Fruit fly (Drosophila melanogaster): ENCODE measurements around the gene CG8001.

The CG8001 gene

dm6 chr3L:1794164-1794942 lies 38.4 kb downstream of the CG8001 start (continued):
- TF ChIP-seq bbx (GFP tag; IDR thresholded peaks at IDR 0.05; ENCODE audit: partially characterized antibody) (peak; percentile 35; the same call in 1 of the 2 replicates), HLH3B (GFP tag; IDR thresholded peaks at IDR 0.05) (peak; percentile 43; the same call in 1 of the 2 replicates), fd102C (GFP tag; optimal IDR thresholded peaks at IDR 0.05) (no peak), CG4854 (GFP tag; optimal IDR thresholded peaks at IDR 0.05) (no peak), Fer3 (tag; optimal IDR thresholded peaks at IDR 0.05) (peak; percentile 7), CG6683 (GFP tag; optimal IDR thresholded peaks at IDR 0.05) (no peak), sd (tag; optimal IDR thresholded peaks at IDR 0.05) (peak; percentile 91), D19A (tag; optimal IDR thresholded peaks at IDR 0.05) (no peak), CG6854 (GFP tag; optimal IDR thresholded peaks at IDR 0.05) (peak; percentile 31), CG17612 (GFP tag; IDR thresholded peaks at IDR 0.05) (no peak), pum (GFP tag; optimal IDR thresholded peaks at IDR 0.05) (no peak), HmgD (GFP tag; optimal IDR thresholded peaks at IDR 0.05) (no peak), stc (GFP tag; IDR thresholded peaks at IDR 0.05) (no peak), CG3995 (GFP tag; optimal IDR thresholded peaks at IDR 0.05) (no peak), jigr1 (GFP tag; IDR thresholded peaks at IDR 0.05) (no peak), CG14050 (GFP tag; IDR thresholded peaks at IDR 0.05) (no peak), CG7271 (tag; optimal IDR thresholded peaks at IDR 0.05) (no peak), ase (GFP tag; IDR thresholded peaks at IDR 0.05) (no peak), CG14710 (tag; optimal IDR thresholded peaks at IDR 0.05) (no peak), pita (GFP tag; optimal IDR thresholded peaks at IDR 0.05) (no peak), CG2712 (tag; optimal IDR thresholded peaks at IDR 0.05) (no peak), CG10565 (GFP tag; optimal IDR thresholded peaks at IDR 0.05) (no peak), ERR (GFP tag; optimal IDR thresholded peaks at IDR 0.05) (no peak), caup (GFP tag; optimal IDR thresholded peaks at IDR 0.05; ENCODE audit: severe bottlenecking) (peak; percentile 81), vnd (GFP tag; IDR thresholded peaks at IDR 0.05; ENCODE audit: partially characterized antibody) (0 out of 3 replicates have a peak, but pooled peaks have one; percentile 14), Sin3A (optimal IDR thresholded peaks at IDR 0.05) (no peak), gt (GFP tag; IDR thresholded peaks at IDR 0.05) (no peak), chm (GFP tag; IDR thresholded peaks at IDR 0.05) (peak; percentile 79), CG17385 (GFP tag; optimal IDR thresholded peaks at IDR 0.05) (no peak), scrt (GFP tag; optimal IDR thresholded peaks at IDR 0.05) (peak; percentile 62), gro (GFP tag; optimal IDR thresholded peaks at IDR 0.05) (peak; percentile 40), CG14441 (GFP tag; IDR thresholded peaks at IDR 0.05) (peak; percentile 44; the same call in 1 of the 2 replicates), CG10654 (GFP tag; optimal IDR thresholded peaks at IDR 0.05) (no peak), HmgZ (tag; optimal IDR thresholded peaks at IDR 0.05) (peak; percentile 56), luna (GFP tag; optimal IDR thresholded peaks at IDR 0.05) (no peak), Stat92E (GFP tag; optimal IDR thresholded peaks at IDR 0.05) (no peak), gem (tag; optimal IDR thresholded peaks at IDR 0.05) (no peak), her (GFP tag; optimal IDR thresholded peaks at IDR 0.05) (peak; percentile 41), Ets65A (GFP tag) (no peak), CG32532 (GFP tag; IDR thresholded peaks at IDR 0.05) (peak; percentile 50; the same call in 1 of the 2 replicates), CG8359 (GFP tag; optimal IDR thresholded peaks at IDR 0.05; ENCODE audit: borderline replicate concordance) (no peak), NC2α (GFP tag; optimal IDR thresholded peaks at IDR 0.05) (no peak), NfI (GFP tag; optimal IDR thresholded peaks at IDR 0.05) (peak; percentile 45), wek (GFP tag; optimal IDR thresholded peaks at IDR 0.05) (peak; percentile 67), mld (GFP tag; IDR thresholded peaks at IDR 0.05; ENCODE audit: partially characterized antibody) (no peak), CG15696 (tag; optimal IDR thresholded peaks at IDR 0.05) (no peak), CG4328 (GFP tag; optimal IDR thresholded peaks at IDR 0.05) (peak; percentile 20), sima (GFP tag; optimal IDR thresholded peaks at IDR 0.05) (no peak), lilli (GFP tag; optimal IDR thresholded peaks at IDR 0.05) (peak; percentile 13)
